Fruit fly (Drosophila melanogaster): ENCODE measurements around the gene Hsdl2.

DNA sequence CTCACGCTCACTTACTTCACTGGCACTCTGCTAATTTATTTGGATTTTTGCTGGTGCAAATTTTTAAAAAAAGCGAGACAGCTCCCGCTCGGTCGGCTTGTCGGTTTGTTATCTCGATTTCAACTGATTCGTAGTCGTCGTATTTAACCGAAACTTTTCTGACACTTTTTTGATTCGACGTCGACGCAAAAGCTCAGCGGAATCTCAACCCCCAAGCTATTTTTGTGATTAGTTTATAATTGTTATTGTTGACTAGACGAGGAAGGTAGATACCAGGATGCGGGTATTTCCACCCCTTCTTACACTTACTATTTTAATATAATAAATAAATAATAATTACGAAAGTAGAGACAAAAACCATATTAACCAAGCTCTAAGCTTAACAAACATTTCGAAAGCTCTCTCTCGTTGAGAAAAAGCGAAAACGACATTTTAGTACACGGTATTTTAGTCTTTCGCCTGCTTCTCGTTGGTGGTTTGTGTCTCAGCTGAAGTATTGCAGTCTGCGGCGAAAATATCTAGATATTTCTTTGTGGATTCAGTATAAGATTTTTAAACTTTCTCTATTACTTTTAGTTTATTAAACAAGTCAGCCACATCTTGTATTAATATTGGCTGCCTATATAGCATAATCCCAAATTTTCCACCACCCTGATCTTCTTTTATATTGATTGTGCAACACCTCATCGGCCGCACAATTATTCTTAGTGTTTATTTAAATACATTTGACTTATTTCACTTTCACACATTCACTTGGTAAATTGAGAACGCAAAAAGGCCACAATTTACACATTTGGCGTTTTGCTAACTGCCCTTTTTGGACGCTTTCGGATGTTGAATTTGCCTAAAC lies 20.4 kb upstream of the Hsdl2 start, which contains the start of gene tau:
- TF ChIP-seq pan (optimal IDR thresholded peaks at IDR 0.05) (no peak), EcR (GFP tag; optimal IDR thresholded peaks at IDR 0.05) (no peak), Dll (optimal IDR thresholded peaks at IDR 0.05) (no peak), psq (optimal IDR thresholded peaks at IDR 0.05) (no peak), CG8478 (optimal IDR thresholded peaks at IDR 0.05) (no peak)

All from whole organism.